Worm (Caenorhabditis elegans) whole organism, late embryonic: Measurements from ENCODE around the gene F26F2.5.

Experiments
- ama-1 ChIP-seq: fragments of 150-350 bp; optimal IDR thresholded peaks from 2 replicates; lab custom pipeline; 2014
- fkh-10 ChIP-seq: fragments of 150-350 bp; optimal IDR thresholded peaks from 2 replicates; lab custom pipeline; 2014; ENCODE audit warnings: missing biosample characterization, missing genetic modification reagents, missing genetic modification characterization
- fkh-6 ChIP-seq: sonication (generic microtip); optimal IDR thresholded peaks from 2 replicates; lab custom pipeline; 2016; ENCODE audit warnings: missing genetic modification characterization, missing compliant biosample characterization
- lim-6 ChIP-seq: sonication (generic microtip); optimal IDR thresholded peaks from 2 replicates; lab custom pipeline; 2016; ENCODE audit warnings: missing genetic modification characterization, missing compliant biosample characterization
- pha-2 ChIP-seq: sonication (generic microtip); optimal IDR thresholded peaks from 2 replicates; lab custom pipeline; 2017; ENCODE audit warnings: mild to moderate bottlenecking, missing genetic modification characterization, missing compliant biosample characterization

ce11 chrV:20544092-20544491 lies 29.4 kb upstream of the F26F2.5 start, which contains the start of gene slc-36.3:
- TF ChIP-seq ama-1, result no peak
- no peak for TF ChIP-seq fkh-10 (GFP tag; lab: Kevin White, UChicago)
- TF ChIP-seq fkh-6 (tag; lab: Kevin White, UChicago), result no peak
- TF ChIP-seq lim-6 (tag; lab: Kevin White, UChicago), result no peak
- no peak for TF ChIP-seq pha-2 (tag; lab: Kevin White, UChicago)
